Worm (Caenorhabditis elegans) whole organism, late embryonic: Measurements from ENCODE around the gene pgl-1.

Source experiments
- C08G9.2 ChIP-seq: sonication (generic microtip); optimal IDR thresholded peaks from 2 replicates; lab custom pipeline; 2016; ENCODE audit warnings: mild to moderate bottlenecking, missing genetic modification characterization, moderate library complexity, missing compliant biosample characterization
- K09A11.1 ChIP-seq: sonication (generic microtip); optimal IDR thresholded peaks from 2 replicates; lab custom pipeline; 2017; ENCODE audit warnings: antibody characterized with exemption, mild to moderate bottlenecking, missing genetic modification characterization, missing compliant biosample characterization; ENCODE audit not compliant: insufficient read depth
- Y22D7AL.16 ChIP-seq: sonication (generic microtip); optimal IDR thresholded peaks from 2 replicates; lab custom pipeline; 2016; ENCODE audit warnings: missing genetic modification characterization, missing compliant biosample characterization
- ama-1 ChIP-seq: fragments of 150-350 bp; optimal IDR thresholded peaks from 2 replicates; lab custom pipeline; 2014
- ceh-24 ChIP-seq: sonication (generic microtip); optimal IDR thresholded peaks from 2 replicates; lab custom pipeline; 2016; ENCODE audit warnings: mild to moderate bottlenecking, missing genetic modification characterization, missing compliant biosample characterization
- dmd-4 ChIP-seq: sonication (generic microtip); optimal IDR thresholded peaks from 2 replicates; lab custom pipeline; 2016; ENCODE audit warnings: borderline replicate concordance, missing genetic modification characterization, missing compliant biosample characterization
- elt-2 ChIP-seq: sonication (generic microtip); optimal IDR thresholded peaks from 2 replicates; lab custom pipeline; 2016; ENCODE audit warnings: missing genetic modification reagents, missing genetic modification characterization, missing compliant biosample characterization
- nhr-11 ChIP-seq: fragments of 150-350 bp; optimal IDR thresholded peaks from 2 replicates; lab custom pipeline; 2014; ENCODE audit warnings: missing biosample characterization, missing genetic modification characterization
- pax-1 ChIP-seq: fragments of 150-350 bp; optimal IDR thresholded peaks from 2 replicates; lab custom pipeline; 2014; ENCODE audit warnings: missing biosample characterization, missing genetic modification characterization
- sdc-2 ChIP-seq: sonication (generic microtip); optimal IDR thresholded peaks from 2 replicates; lab custom pipeline; 2016; ENCODE audit warnings: missing genotype, missing genetic modification characterization, missing compliant biosample characterization
- syd-9 ChIP-seq: sonication (generic microtip); optimal IDR thresholded peaks from 2 replicates; lab custom pipeline; 2016; ENCODE audit warnings: mild to moderate bottlenecking, missing genetic modification characterization, moderate library complexity, missing compliant biosample characterization
- unc-42 ChIP-seq: sonication (generic microtip); optimal IDR thresholded peaks from 2 replicates; lab custom pipeline; 2016; ENCODE audit warnings: missing genotype, missing genetic modification characterization, missing compliant biosample characterization
- unc-86 ChIP-seq: sonication (generic microtip); optimal IDR thresholded peaks from 2 replicates; lab custom pipeline; 2016; ENCODE audit warnings: missing genetic modification characterization, missing compliant biosample characterization

DNA sequence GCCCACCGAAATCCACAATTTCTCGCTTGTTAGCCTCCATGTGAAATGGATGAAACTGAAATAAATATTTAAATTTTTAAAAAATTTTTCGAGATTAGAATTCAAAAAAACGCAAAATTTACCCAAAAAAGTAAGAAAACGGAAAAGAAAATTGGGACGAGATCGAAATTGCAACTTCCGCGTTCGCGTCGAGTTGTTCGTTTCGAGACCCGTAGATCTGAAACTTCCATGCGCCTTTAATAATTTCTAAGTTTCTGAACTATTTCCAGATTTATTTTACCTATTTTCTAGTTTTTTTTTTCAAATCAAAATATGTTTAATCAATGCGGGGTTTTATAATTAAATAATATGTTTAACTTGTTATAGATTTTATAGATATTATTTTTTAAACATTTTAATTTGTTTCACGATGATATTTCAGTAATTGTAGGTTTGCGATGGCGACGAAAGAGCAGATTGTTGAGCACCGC, at the start of gene pgl-1, which contains the start of gene him-3:
- TF ChIP-seq C08G9.2 (tag; lab: Kevin White, UChicago) (no peak), pax-1 (tag; lab: Kevin White, UChicago) (no peak), ama-1 (no peak), syd-9 (tag; lab: Kevin White, UChicago) (no peak), Y22D7AL.16 (tag; lab: Kevin White, UChicago) (no peak), K09A11.1 (no peak), unc-42 (no peak), nhr-11 (tag; lab: Kevin White, UChicago) (no peak), sdc-2 (tag; lab: Kevin White, UChicago) (no peak), unc-86 (tag; lab: Kevin White, UChicago) (no peak), elt-2 (tag; lab: Kevin White, UChicago) (no peak), ceh-24 (tag; lab: Kevin White, UChicago) (no peak), dmd-4 (tag; lab: Kevin White, UChicago) (no peak)
